Worm (Caenorhabditis elegans) whole organism, L1 larva: Measurements from ENCODE around the gene cuc-1.

Source experiments
- C04F5.9 ChIP-seq: sonication (generic microtip); optimal IDR thresholded peaks from 2 replicates; lab custom pipeline; 2016; ENCODE audit warnings: missing genetic modification characterization, missing compliant biosample characterization
- C34B4.2 ChIP-seq: sonication (generic microtip); optimal IDR thresholded peaks from 2 replicates; lab custom pipeline; 2017; ENCODE audit warnings: mild to moderate bottlenecking, missing genetic modification characterization, missing compliant biosample characterization
- F16B12.6 ChIP-seq: fragments of 150-350 bp; optimal IDR thresholded peaks from 2 replicates; lab custom pipeline; 2014; ENCODE audit warnings: missing biosample characterization, missing genetic modification characterization
- aha-1 ChIP-seq: fragments of 150-350 bp; optimal IDR thresholded peaks from 2 replicates; lab custom pipeline; 2014; ENCODE audit warnings: missing biosample characterization, missing genetic modification characterization
- ceh-82 ChIP-seq, 3 experiments: fragments of 150-350 bp in 1 of 3; sonication (generic microtip) in 2 of 3; optimal IDR thresholded peaks; 2 replicates each; lab custom pipeline; 2014 to 2017; ENCODE audit warnings: missing biosample characterization in 3 of 3, missing genetic modification characterization in 3 of 3
- dpl-1 ChIP-seq, 3 experiments: fragments of 150-350 bp in 2 of 3; sonication (generic microtip) in 1 of 3; optimal IDR thresholded peaks; 2 replicates each; lab custom pipeline; 2014 to 2017; ENCODE audit warnings: missing biosample characterization in 3 of 3, missing genetic modification characterization in 3 of 3, missing genetic modification reagents in 3 of 3
- efl-1 ChIP-seq, 4 experiments: fragments of 150-350 bp; optimal IDR thresholded peaks in 3 of 4; peaks in 1 of 4; 1 replicate in 1 of 4; 2 replicates in 3 of 4; lab custom pipeline; 2014; ENCODE audit warnings: missing biosample characterization in 2 of 4, missing genetic modification characterization in 2 of 4, missing genetic modification reagents in 2 of 4
- elt-3 ChIP-seq, 6 experiments: fragments of 150-350 bp in 1 of 6; sonication (generic microtip); optimal IDR thresholded peaks; 2 replicates each; lab custom pipeline; 2017 to 2018; ENCODE audit warnings: missing biosample characterization in 6 of 6, missing genetic modification characterization in 6 of 6, inconsistent platforms in 1 of 6
- fkh-8 ChIP-seq: sonication (generic microtip); optimal IDR thresholded peaks from 2 replicates; lab custom pipeline; 2016; ENCODE audit warnings: mild to moderate bottlenecking, missing genetic modification characterization, missing compliant biosample characterization
- irx-1 ChIP-seq: sonication (generic microtip); optimal IDR thresholded peaks from 2 replicates; lab custom pipeline; 2016; ENCODE audit warnings: missing genetic modification characterization, missing compliant biosample characterization
- isw-1 ChIP-seq: fragments of 200-800 bp; sonication (Bioruptor generic); IDR thresholded peaks from 2 replicates; pipeline ENCODE4 v1.3.6; 2022; ENCODE audit warnings: missing genetic modification characterization, missing compliant biosample characterization
- lin-14 ChIP-seq: fragments of 200-800 bp; sonication (Bioruptor generic); optimal IDR thresholded peaks from 2 replicates; lab custom pipeline; 2018; ENCODE audit warnings: mild to moderate bottlenecking, missing genetic modification characterization, moderate library complexity, missing compliant biosample characterization
- lin-35 ChIP-seq, 2 experiments: fragments of 150-350 bp; optimal IDR thresholded peaks; 2 replicates each; lab custom pipeline; 2014; ENCODE audit warnings: missing biosample characterization in 2 of 2, missing genetic modification characterization in 2 of 2, missing genetic modification reagents in 2 of 2
- lin-39 ChIP-seq: fragments of 150-350 bp; optimal IDR thresholded peaks from 2 replicates; lab custom pipeline; 2014; ENCODE audit warnings: missing biosample characterization, missing genetic modification reagents, missing genetic modification characterization
- lsy-2 ChIP-seq, 2 experiments: fragments of 150-350 bp; optimal IDR thresholded peaks; 2 replicates each; lab custom pipeline; 2014; ENCODE audit warnings: missing biosample characterization in 2 of 2, missing genetic modification characterization in 2 of 2
- mef-2 ChIP-seq: fragments of 150-350 bp; optimal IDR thresholded peaks from 2 replicates; lab custom pipeline; 2014; ENCODE audit warnings: missing biosample characterization, missing genetic modification characterization
- nhr-12 ChIP-seq: sonication (generic microtip); optimal IDR thresholded peaks from 2 replicates; lab custom pipeline; 2017; ENCODE audit warnings: missing biosample characterization, missing genetic modification characterization
- nhr-71 ChIP-seq: sonication (generic microtip); optimal IDR thresholded peaks from 2 replicates; lab custom pipeline; 2016; ENCODE audit warnings: mild to moderate bottlenecking, missing genetic modification characterization, moderate library complexity, missing compliant biosample characterization
- nhr-85 ChIP-seq: sonication (generic microtip); peaks from one replicate; lab custom pipeline; 2016; ENCODE audit warnings: missing genetic modification characterization, inconsistent platforms, missing compliant biosample characterization
- rnt-1 ChIP-seq: sonication (generic microtip); optimal IDR thresholded peaks from 2 replicates; lab custom pipeline; 2016; ENCODE audit warnings: mild to moderate bottlenecking, missing genetic modification characterization, moderate library complexity, missing compliant biosample characterization
- snpc-4 ChIP-seq: fragments of 150-350 bp; optimal IDR thresholded peaks from 2 replicates; lab custom pipeline; 2014; ENCODE audit warnings: missing biosample characterization, missing genetic modification characterization
- sptf-1 ChIP-seq: fragments of 150-350 bp; optimal IDR thresholded peaks from 2 replicates; lab custom pipeline; 2014; ENCODE audit warnings: missing biosample characterization, missing genetic modification characterization
- swsn-7 ChIP-seq: sonication (generic microtip); optimal IDR thresholded peaks from 2 replicates; lab custom pipeline; 2016; ENCODE audit warnings: missing genetic modification characterization, missing compliant biosample characterization
- tbx-2 ChIP-seq: sonication (generic microtip); optimal IDR thresholded peaks from 2 replicates; lab custom pipeline; 2016; ENCODE audit warnings: missing genetic modification characterization, missing compliant biosample characterization
- unc-62 ChIP-seq: fragments of 150-350 bp; optimal IDR thresholded peaks from 2 replicates; lab custom pipeline; 2014; ENCODE audit warnings: missing biosample characterization, missing genetic modification reagents, missing genetic modification characterization
- xbp-1 ChIP-seq: sonication (generic microtip); optimal IDR thresholded peaks from 2 replicates; lab custom pipeline; 2016; ENCODE audit warnings: missing genetic modification characterization, missing compliant biosample characterization
- zag-1 ChIP-seq: fragments of 150-350 bp; optimal IDR thresholded peaks from 2 replicates; lab custom pipeline; 2014; ENCODE audit warnings: missing biosample characterization, missing genetic modification characterization

cuc-1 gene

DNA sequence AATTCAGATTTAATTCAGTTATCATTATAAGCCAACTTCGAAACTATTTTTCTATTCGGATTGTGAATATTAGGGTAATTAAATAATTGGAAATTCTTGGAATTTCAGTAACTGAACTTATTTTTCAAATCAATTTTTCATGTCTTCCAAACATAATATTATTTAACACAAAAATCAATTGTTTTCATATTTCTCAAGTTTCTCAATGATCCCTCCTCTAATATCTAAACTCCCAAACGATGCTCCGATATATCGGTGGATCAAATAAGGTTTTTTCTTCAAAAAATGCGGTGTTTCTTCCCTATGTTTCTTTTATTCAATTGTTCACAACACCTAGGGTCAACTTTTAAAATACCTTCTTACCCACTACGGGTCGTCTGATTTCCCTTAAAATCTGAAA, 44.3 kb downstream of the cuc-1 start:
- TF ChIP-seq lin-39 (tag; lab: Kevin White, UChicago), result no peak
- no peak for TF ChIP-seq ceh-82 (tag; optimal IDR thresholded peaks at IDR 0.05; lab: Kevin White, UChicago)
- TF ChIP-seq swsn-7 (tag; lab: Kevin White, UChicago), result no peak
- no peak for TF ChIP-seq efl-1 (optimal IDR thresholded peaks at IDR 0.05; lab: Kevin White, UChicago)
- peak in 1 of 2 experiments; percentile 54 for TF ChIP-seq efl-1 (GFP tag; optimal IDR thresholded peaks at IDR 0.05 in 1 of 2; lab: Kevin White, UChicago)
- no peak for TF ChIP-seq sptf-1 (tag; lab: Kevin White, UChicago)
- TF ChIP-seq dpl-1 (GFP tag; optimal IDR thresholded peaks at IDR 0.05; lab: Kevin White, UChicago), result peak in 1 of 3 experiments; percentile 99
- TF ChIP-seq, all 84 proteins: peak for 2

DNA sequence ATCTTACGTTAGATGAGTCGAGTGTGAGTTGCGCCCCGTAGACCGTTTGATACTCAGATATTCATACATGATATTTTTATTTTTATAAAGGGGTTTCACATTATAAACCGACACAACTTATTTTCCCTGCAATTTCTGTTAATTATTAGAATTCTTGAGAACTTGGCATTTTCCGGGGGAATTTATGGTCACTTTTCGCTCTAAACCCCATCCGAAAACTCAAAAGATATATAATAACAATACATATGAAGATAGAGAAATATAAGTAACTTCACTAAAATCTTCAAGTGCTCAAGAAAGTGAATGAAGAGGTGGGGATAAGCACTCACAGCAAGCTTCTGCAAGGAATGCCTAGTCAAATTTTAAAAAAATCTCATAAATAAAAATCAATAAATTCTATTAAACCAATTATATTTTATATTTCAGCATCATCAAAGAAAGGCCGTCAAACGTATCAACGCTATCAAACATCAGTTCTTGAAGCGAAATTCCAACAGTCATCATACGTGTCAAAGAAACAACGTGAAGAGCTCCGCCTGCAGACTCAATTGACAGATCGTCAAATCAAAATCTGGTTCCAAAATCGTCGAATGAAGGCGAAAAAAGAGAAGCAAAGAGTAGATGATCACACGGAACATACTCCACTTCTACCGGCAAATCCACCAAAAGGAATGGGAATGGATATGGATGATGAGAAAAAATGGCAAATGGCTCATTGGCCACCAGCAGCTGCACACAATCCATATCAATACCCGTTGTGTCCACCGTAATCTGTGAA, 45.0 kb downstream of the cuc-1 start:
- TF ChIP-seq nhr-85 (tag; lab: Kevin White, UChicago), result peak; percentile 3
- TF ChIP-seq lin-35 (GFP tag; optimal IDR thresholded peaks at IDR 0.05; lab: Kevin White, UChicago), result no peak
- peak in 1 of 3 experiments; percentile 82 for TF ChIP-seq dpl-1 (GFP tag; optimal IDR thresholded peaks at IDR 0.05; lab: Kevin White, UChicago)

DNA sequence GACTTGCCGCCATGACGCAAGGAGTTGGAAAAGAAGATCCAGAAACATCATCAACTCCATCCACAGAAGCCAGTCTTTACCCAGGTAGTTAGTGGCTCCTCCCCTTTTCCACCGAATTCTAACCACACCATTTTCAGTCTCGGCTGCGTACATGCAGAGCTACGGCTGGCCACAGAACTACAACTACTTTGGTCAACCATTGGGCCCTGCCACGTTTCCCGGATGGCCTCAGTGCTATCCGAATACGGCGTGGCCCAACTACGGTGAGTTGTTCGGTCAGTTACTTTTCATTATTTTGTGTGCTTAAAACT, 45.8 kb downstream of the cuc-1 start:
- no peak for TF ChIP-seq unc-62 (GFP tag; lab: Kevin White, UChicago)
- TF ChIP-seq fkh-8 (tag; lab: Kevin White, UChicago), result no peak
- no peak for TF ChIP-seq lsy-2 (tag; optimal IDR thresholded peaks at IDR 0.05; lab: Kevin White, UChicago)
- TF ChIP-seq F16B12.6, result no peak
- TF ChIP-seq snpc-4, result no peak
- TF ChIP-seq zag-1, result no peak
- TF ChIP-seq irx-1 (tag; lab: Kevin White, UChicago), result no peak
- no peak for TF ChIP-seq xbp-1 (tag; lab: Kevin White, UChicago)
- no peak for TF ChIP-seq aha-1 (tag; lab: Kevin White, UChicago)
- no peak for TF ChIP-seq C04F5.9 (tag; lab: Kevin White, UChicago)
- TF ChIP-seq elt-3 (tag; optimal IDR thresholded peaks at IDR 0.05; lab: Kevin White, UChicago), result no peak
- TF ChIP-seq nhr-71 (tag; lab: Kevin White, UChicago), result no peak
- TF ChIP-seq tbx-2 (tag; lab: Kevin White, UChicago), result no peak

DNA sequence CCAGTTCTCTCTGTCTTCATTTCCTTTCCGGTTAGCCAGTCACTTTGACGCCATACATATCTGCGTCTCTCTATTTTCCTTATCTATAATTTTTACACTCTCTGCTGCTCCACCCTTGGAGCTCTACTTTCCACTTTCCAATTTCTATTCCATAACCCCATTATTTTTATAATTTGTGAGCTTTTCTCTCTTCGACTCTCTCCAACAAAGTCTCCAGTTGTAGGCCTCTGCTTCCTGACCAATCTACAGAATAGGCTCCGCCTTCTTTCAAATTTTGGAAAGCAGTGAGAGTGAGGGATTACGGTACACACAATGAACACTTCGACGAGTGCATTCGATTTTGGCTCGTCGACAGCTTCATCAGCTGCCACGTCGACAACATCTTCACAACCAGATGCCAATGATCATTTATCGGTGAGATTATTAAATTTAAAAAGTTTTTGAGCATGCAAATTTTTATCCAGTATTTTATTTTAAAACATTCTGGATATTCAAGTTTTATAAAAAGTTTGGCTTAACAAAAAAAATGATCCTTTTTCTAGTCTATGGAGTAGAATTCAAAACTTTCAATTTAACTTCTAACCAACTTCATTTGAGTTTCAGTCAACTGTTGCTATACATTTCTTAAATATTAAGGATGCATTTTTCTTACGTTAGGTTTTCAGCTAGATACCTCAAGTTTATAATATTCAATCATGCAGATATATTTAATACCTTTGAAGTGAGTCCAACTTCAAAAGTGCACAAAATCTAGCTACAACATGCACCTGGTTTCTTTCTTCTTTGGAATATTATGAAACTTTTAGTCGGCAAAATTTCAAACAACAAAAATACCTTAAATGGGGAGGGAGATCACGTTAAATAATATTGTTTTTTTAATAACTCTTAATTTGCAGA, 46.4 kb downstream of the cuc-1 start, which contains the start of gene egl-5:
TSS of gene egl-5 (plus strand) at position 216 of the 897 bp plus-strand sequence.
- TF ChIP-seq isw-1 (GFP tag; lab: Robert Waterston, UW), result no peak
- peak in 1 of 3 experiments; percentile 99 for TF ChIP-seq dpl-1 (GFP tag; optimal IDR thresholded peaks at IDR 0.05; lab: Kevin White, UChicago)
- no peak for TF ChIP-seq C34B4.2 (tag; lab: Kevin White, UChicago)
- peak in 1 of 2 experiments; percentile 20 for TF ChIP-seq lsy-2 (tag; optimal IDR thresholded peaks at IDR 0.05; lab: Kevin White, UChicago)
- peak; percentile 31 for TF ChIP-seq nhr-85 (tag; lab: Kevin White, UChicago)

DNA sequence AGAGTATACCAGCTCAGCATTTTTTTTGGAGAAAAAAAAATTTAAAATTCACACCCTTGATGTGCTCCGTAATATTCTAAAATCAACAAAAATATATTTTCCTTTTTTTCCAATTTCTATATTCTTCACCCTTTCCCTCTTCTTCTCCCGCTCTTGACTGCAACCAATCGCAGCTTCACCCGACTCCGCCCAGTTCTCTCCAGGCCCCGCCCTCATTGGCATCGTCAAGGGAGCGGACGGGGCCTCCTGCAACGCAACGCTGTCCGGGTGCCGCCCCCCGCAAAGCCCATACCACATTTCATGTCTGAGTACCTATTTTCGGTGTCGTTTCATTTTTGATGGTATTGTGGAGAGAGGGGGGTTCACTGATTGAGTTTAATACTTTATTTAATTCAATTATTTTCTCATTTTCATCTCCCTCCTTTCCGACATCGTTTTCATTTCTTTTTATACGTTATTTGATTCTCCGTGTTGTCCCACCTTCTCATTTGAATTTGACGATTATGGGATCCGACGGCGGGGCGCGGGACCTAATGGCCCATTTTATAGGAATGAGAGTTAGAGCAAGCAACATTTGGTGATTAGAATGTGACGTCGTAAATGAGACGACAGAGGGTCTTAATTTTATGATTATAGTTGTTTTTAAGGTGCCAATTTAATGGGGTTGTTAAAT, 48.4 kb downstream of the cuc-1 start:
- TF ChIP-seq nhr-12 (tag; lab: Kevin White, UChicago) (no peak), mef-2 (tag; lab: Kevin White, UChicago) (no peak), lin-14 (GFP tag; lab: Kevin White, UChicago) (peak; percentile 25), rnt-1 (tag; lab: Kevin White, UChicago) (peak; percentile 30), nhr-85 (tag; lab: Kevin White, UChicago) (peak; percentile 56)
